Worm (Caenorhabditis elegans) whole organism, L4 larva: ENCODE measurements around the gene C26B9.5.
A peak's percentile ranks its signal among the peaks of the same experiment; 100 is the strongest.

Experiments used
- F26F4.8 ChIP-seq: fragments of 200-800 bp; sonication (Bioruptor generic); conservative IDR thresholded peaks from 2 replicates; pipeline ENCODE4 v1.3.6; 2022; ENCODE audit warnings: missing genetic modification characterization, missing compliant biosample characterization
- F37D6.2 ChIP-seq: sonication (generic microtip); optimal IDR thresholded peaks from 2 replicates; lab custom pipeline; 2016; ENCODE audit warnings: mild to moderate bottlenecking, missing genetic modification characterization, missing compliant biosample characterization
- Y105C5A.15 ChIP-seq: fragments of 200-800 bp; sonication (Bioruptor generic); IDR thresholded peaks from 2 replicates; pipeline ENCODE4 v1.3.6; 2022; ENCODE audit warnings: missing genetic modification characterization, missing compliant biosample characterization
- Y75B8A.6 ChIP-seq: fragments of 200-800 bp; sonication (Bioruptor generic); IDR thresholded peaks from 2 replicates; pipeline ENCODE4 v1.3.6; 2022; ENCODE audit warnings: missing genetic modification reagents, missing genetic modification characterization, missing compliant biosample characterization
- aha-1 ChIP-seq: fragments of 150-350 bp; peaks from one replicate; lab custom pipeline; 2014; ENCODE audit warnings: missing biosample characterization, missing genetic modification characterization
- ceh-32 ChIP-seq: sonication (generic microtip); optimal IDR thresholded peaks from 2 replicates; lab custom pipeline; 2016; ENCODE audit warnings: mild to moderate bottlenecking, missing genetic modification characterization, missing compliant biosample characterization; ENCODE audit not compliant: poor library complexity
- ceh-82 ChIP-seq: sonication (generic microtip); optimal IDR thresholded peaks from 2 replicates; lab custom pipeline; 2017; ENCODE audit warnings: missing biosample characterization, missing genetic modification characterization
- dmd-6 ChIP-seq: fragments of 200-800 bp; sonication (Bioruptor generic); IDR thresholded peaks from 2 replicates; pipeline ENCODE4 v1.3.6; 2022; ENCODE audit warnings: missing genetic modification reagents, missing genetic modification characterization, missing compliant biosample characterization
- dve-1 ChIP-seq: sonication (generic microtip); optimal IDR thresholded peaks from 2 replicates; lab custom pipeline; 2017; ENCODE audit warnings: antibody characterized with exemption, mild to moderate bottlenecking, missing genetic modification characterization, missing compliant biosample characterization; ENCODE audit not compliant: insufficient read depth
- egl-43 ChIP-seq: fragments of 200-800 bp; sonication (Bioruptor generic); IDR thresholded peaks from 2 replicates; pipeline ENCODE4 v1.3.6; 2022; ENCODE audit warnings: missing genetic modification reagents, missing genetic modification characterization, missing compliant biosample characterization
- fkh-10 ChIP-seq: fragments of 150-350 bp; optimal IDR thresholded peaks from 2 replicates; lab custom pipeline; 2014; ENCODE audit warnings: missing biosample characterization, missing genetic modification reagents, missing genetic modification characterization
- hif-1 ChIP-seq, 2 experiments: sonication (generic microtip); optimal IDR thresholded peaks; 2 replicates each; lab custom pipeline; 2016 to 2017; ENCODE audit warnings: missing compliant biosample characterization in 2 of 2, missing genetic modification characterization in 2 of 2, missing genetic modification reagents in 2 of 2, missing genotype in 2 of 2, mild to moderate bottlenecking in 1 of 2
- hlh-11 ChIP-seq: fragments of 200-800 bp; sonication (Bioruptor generic); optimal IDR thresholded peaks from 2 replicates; lab custom pipeline; 2018; ENCODE audit warnings: mild to moderate bottlenecking, missing genetic modification characterization, missing compliant biosample characterization
- hlh-30 ChIP-seq: sonication (generic microtip); optimal IDR thresholded peaks from 2 replicates; lab custom pipeline; 2017; ENCODE audit warnings: antibody characterized with exemption, mild to moderate bottlenecking, missing genetic modification characterization, missing compliant biosample characterization; ENCODE audit not compliant: insufficient read depth
- hmg-1.1 ChIP-seq: fragments of 200-800 bp; sonication (Bioruptor generic); IDR thresholded peaks from 2 replicates; pipeline ENCODE4 v1.3.6; 2022; ENCODE audit warnings: missing genetic modification reagents, missing genetic modification characterization, missing compliant biosample characterization
- lin-1 ChIP-seq: fragments of 200-800 bp; sonication (Bioruptor generic); IDR thresholded peaks from 2 replicates; pipeline ENCODE4 v1.3.6; 2022; ENCODE audit warnings: missing genetic modification reagents, missing genetic modification characterization, missing compliant biosample characterization
- lin-13 ChIP-seq: fragments of 150-350 bp; optimal IDR thresholded peaks from 2 replicates; lab custom pipeline; 2014; ENCODE audit warnings: missing biosample characterization, missing genetic modification reagents, missing genetic modification characterization
- lin-29 ChIP-seq: fragments of 200-800 bp; sonication (Bioruptor generic); IDR thresholded peaks from 2 replicates; pipeline ENCODE4 v1.3.6; 2022; ENCODE audit warnings: missing genetic modification reagents, missing genetic modification characterization, missing compliant biosample characterization
- lin-38 ChIP-seq: fragments of 200-800 bp; sonication (Bioruptor generic); IDR thresholded peaks from 2 replicates; pipeline ENCODE4 v1.3.6; 2022; ENCODE audit warnings: missing genetic modification reagents, missing genetic modification characterization, missing compliant biosample characterization
- lir-3 ChIP-seq: sonication (generic microtip); optimal IDR thresholded peaks from 2 replicates; lab custom pipeline; 2016; ENCODE audit warnings: mild to moderate bottlenecking, missing genetic modification characterization, missing compliant biosample characterization
- lsy-2 ChIP-seq, 2 experiments: fragments of 150-350 bp in 1 of 2; sonication (generic microtip) in 1 of 2; optimal IDR thresholded peaks; 2 replicates each; lab custom pipeline; 2014 to 2017; ENCODE audit warnings: missing biosample characterization in 2 of 2, missing genetic modification characterization in 2 of 2
- mep-1 ChIP-seq: fragments of 150-350 bp; sonication (generic microtip); optimal IDR thresholded peaks from 3 replicates; lab custom pipeline; 2014; ENCODE audit warnings: missing biosample characterization, missing genetic modification characterization
- nhr-25 ChIP-seq: sonication (generic microtip); optimal IDR thresholded peaks from 2 replicates; lab custom pipeline; 2017; ENCODE audit warnings: missing genetic modification characterization, mild to moderate bottlenecking, missing compliant biosample characterization, antibody characterized with exemption, moderate library complexity, borderline replicate concordance; ENCODE audit not compliant: insufficient read depth
- nhr-28 ChIP-seq: fragments of 150-350 bp; optimal IDR thresholded peaks from 2 replicates; lab custom pipeline; 2014; ENCODE audit warnings: missing biosample characterization, missing genetic modification characterization
- nhr-41 ChIP-seq: fragments of 200-800 bp; sonication (Bioruptor generic); IDR thresholded peaks from 2 replicates; pipeline ENCODE4 v1.3.6; 2022; ENCODE audit warnings: missing genetic modification reagents, missing genetic modification characterization, missing compliant biosample characterization
- nhr-76 ChIP-seq: fragments of 150-350 bp; optimal IDR thresholded peaks from 2 replicates; lab custom pipeline; 2014; ENCODE audit warnings: missing biosample characterization, missing genetic modification characterization
- rbr-2 ChIP-seq: sonication (generic microtip); optimal IDR thresholded peaks from 2 replicates; lab custom pipeline; 2016; ENCODE audit warnings: missing genotype, missing genetic modification characterization, missing compliant biosample characterization
- unc-62 ChIP-seq, 3 experiments: fragments of 150-350 bp in 1 of 3; sonication (generic microtip); optimal IDR thresholded peaks in 2 of 3; peaks in 1 of 3; 1 replicate in 1 of 3; 2 replicates in 2 of 3; lab custom pipeline; 2014 to 2017; ENCODE audit warnings: missing biosample characterization in 3 of 3, missing genetic modification characterization in 3 of 3, missing genetic modification reagents in 3 of 3, missing genotype in 1 of 3

Gene C26B9.5

DNA sequence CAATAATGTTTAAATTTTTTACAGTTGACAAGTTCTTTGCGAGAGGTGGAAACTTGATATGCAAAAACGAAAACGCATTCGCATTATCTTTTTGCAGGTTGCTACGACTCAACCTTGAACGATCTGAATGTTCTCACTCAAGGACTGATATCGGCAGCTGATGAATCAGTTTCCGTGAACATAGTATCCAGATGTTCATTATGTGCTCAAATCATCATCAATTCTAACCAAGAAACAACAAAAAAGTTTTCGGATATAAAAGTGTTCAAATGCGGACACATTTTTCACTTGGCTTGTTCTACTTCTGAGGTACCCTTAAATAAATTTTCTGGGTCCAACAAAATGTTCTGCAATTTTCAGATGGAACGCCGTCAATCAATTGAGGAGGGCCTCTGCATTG is 40.2 kb upstream of the C26B9.5 start:
- TF ChIP-seq aha-1 (tag; lab: Kevin White, UChicago) (peak; percentile 65), unc-62 (GFP tag; optimal IDR thresholded peaks at IDR 0.05 in 1 of 2; lab: Kevin White, UChicago) (peak in 1 of 2 experiments; percentile 95), unc-62 (tag; optimal IDR thresholded peaks at IDR 0.05; lab: Kevin White, UChicago) (no peak), lir-3 (tag; lab: Kevin White, UChicago) (no peak)

DNA sequence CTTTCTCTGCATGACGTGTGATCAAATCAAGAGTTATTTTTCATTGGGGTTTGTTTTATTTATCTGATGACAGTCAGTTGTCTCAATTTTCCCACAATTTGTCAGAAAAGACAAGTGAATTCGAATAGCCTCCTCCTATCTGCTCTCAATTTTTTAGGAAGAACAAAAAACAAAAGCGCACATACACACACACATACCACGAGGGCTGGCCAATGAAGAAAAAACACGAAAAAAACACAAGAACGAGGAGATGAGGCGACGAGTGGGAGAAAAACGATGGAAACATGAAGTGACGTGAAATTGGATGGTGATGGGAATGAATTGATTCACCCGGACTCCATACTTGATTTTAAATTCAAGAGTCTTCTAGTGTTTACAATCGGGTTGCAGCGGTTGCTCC is 35.4 kb upstream of the C26B9.5 start:
- peak; percentile 50 for TF ChIP-seq hlh-30 (tag; lab: Kevin White, UChicago)
- no peak for TF ChIP-seq lin-13
- TF ChIP-seq hif-1 (tag; optimal IDR thresholded peaks at IDR 0.05; lab: Kevin White, UChicago) = peak in 1 of 2 experiments; percentile 5

DNA sequence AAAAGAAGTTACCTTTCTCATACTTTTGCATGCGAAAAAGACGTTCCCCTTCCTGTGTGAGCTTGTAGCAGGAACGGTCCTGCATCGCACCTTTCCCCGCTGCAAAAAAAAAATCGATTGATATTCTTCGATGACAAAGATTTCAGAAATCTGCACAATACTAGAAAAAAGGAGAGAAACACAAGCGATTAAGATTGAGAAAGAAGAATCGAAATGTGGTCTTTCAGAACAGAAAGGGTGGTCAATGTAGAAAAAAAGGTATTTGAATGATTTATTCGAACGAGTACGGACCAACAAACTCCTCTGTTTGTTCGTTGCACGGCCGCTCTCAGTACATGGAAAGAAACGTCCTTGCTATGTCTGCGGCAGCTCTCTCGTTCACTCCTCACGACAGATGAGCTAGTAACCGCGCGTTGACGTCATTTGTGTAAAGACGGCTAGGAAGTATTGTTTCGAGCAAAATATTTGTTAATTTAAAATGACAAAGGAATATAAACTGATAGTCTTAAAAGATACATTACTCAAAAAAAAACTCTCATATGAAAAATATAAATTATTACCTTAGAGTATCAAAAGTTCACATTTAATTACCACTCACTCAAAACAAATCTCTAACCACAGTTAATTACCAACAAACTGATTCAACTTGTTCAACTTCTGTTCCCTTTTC is 31.2 kb upstream of the C26B9.5 start, which contains the start of gene ift-81:
Gene ift-81 (plus strand): TSS at position 620 of the 670 bp plus-strand sequence.
- TF ChIP-seq hmg-1.1 (GFP tag; lab: Robert Waterston, UW) (peak; percentile 65), nhr-41 (no peak), F37D6.2 (peak; percentile 24), hlh-11 (tag; lab: Kevin White, UChicago) (peak; percentile 20), hif-1 (tag; optimal IDR thresholded peaks at IDR 0.05; lab: Kevin White, UChicago) (peak in 1 of 2 experiments; percentile 5), lsy-2 (tag; optimal IDR thresholded peaks at IDR 0.05; lab: Kevin White, UChicago) (peak in 1 of 2 experiments; percentile 62), lin-1 (GFP tag; lab: Robert Waterston, UW) (no peak), F26F4.8 (no peak), lin-38 (GFP tag; lab: Robert Waterston, UW) (0 out of 2 replicates have a peak, but pooled peaks have one; percentile 12), hlh-30 (tag; lab: Kevin White, UChicago) (peak; percentile 2), dve-1 (tag; lab: Kevin White, UChicago) (peak; percentile 55), aha-1 (tag; lab: Kevin White, UChicago) (peak; percentile 96), dmd-6 (GFP tag; lab: Robert Waterston, UW) (0 out of 2 replicates have a peak, but pooled peaks have one; percentile 16), mep-1 (tag; lab: Kevin White, UChicago) (peak; percentile 54), fkh-10 (GFP tag; lab: Kevin White, UChicago) (peak; percentile 43), rbr-2 (tag; lab: Kevin White, UChicago) (peak; percentile 66)

DNA sequence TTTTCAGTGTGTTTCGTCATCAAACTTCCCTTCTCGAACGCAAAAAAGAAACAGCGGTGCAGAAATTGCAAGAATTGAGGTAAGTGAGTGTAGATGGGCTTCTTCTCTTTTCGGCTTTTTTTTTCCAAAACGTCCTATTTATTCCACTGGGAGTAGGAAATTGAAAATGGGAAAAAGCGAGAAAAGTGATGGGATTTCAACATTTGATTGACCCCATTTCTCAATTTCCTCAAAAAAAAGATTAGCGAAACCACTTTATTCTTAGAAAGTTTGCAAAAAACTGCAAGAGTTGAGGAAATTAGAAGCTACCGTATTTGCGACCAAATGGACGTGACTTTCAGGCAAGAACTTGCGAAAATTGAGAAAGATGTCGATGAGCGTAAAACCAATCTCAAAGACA is 25.8 kb upstream of the C26B9.5 start, which contains the start of gene ags-3:
Gene ags-3 (minus strand): TSS at position 101 of the 400 bp plus-strand sequence.
- TF ChIP-seq ceh-32 = no peak
- TF ChIP-seq, all 104 proteins: peak for 0

DNA sequence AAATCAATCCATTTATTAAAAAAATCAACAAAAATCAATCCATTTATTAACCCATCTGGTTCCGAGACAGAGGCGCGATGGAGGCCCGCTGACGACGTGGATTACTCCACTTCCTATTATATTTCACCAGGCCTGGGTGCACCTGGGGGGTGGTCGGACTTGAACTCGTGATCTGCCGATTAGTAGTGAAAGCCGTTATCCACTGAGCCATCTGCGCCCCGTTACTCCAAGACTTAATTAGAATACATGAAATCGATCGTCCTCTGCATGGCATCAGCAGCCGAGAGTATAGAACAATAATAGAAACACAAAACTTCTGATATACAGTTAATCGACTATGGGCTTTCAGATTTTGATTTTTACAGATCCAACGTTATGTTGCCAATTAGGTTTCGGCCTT is 19.7 kb upstream of the C26B9.5 start:
- TF ChIP-seq nhr-76 (tag; lab: Kevin White, UChicago) (no peak), nhr-28 (tag; lab: Kevin White, UChicago) (no peak), ceh-82 (no peak), nhr-25 (tag; lab: Kevin White, UChicago) (no peak), lin-29 (GFP tag; lab: Robert Waterston, UW) (no peak), Y105C5A.15 (GFP tag; lab: Robert Waterston, UW) (no peak), egl-43 (GFP tag; lab: Robert Waterston, UW) (0 out of 2 replicates have a peak, but pooled peaks have one; percentile 17)

ce11 chrX:5311174-5311573 is 18.1 kb upstream of the C26B9.5 start:
- no peak for TF ChIP-seq Y75B8A.6 (GFP tag; lab: Robert Waterston, UW)
